In the genomic region with DNA sequence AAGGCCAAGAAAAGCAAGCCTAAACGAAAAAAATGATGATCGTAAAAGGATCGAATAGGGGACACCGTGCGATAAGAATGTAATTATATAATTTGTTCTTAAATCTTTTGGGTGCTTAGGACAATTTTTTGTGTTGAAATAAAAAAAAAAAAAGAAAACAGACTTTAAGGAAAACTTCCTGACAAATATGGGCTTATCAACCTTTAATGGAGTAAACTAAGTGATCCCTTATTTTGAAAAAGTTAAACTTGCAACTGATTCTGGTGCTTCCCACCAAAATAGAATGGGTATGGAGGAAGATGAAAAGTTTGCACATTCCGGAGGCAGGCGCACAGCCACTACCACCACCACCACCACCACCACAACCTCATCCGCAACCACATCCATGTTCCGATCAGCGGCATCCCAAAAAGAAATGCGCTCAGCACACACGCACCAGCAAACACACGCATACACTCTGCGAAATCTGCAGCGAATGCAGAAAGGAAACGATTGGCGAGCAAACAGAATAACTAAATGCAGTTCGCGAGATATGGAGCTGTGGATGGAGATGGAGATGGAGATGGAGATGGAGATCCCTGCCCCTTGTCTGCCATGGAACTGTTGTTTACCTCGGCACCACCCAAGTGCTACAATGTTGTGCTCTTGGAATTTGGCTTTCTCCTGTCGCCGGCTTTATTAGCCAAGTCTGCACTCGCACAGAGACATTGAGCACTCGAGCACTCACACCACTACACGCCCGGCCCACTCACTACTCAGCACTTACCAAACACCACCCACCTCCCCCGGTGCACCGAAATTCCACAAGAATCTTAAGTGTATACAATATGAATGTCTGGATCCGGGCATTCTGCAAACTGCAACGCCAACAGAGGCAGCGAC, we compare ENCODE assay signal across 3 fruit fly cellular contexts.
TF ChIP-seq lines count a peak whose summit lies in the region.

No protein-coding gene starts in this region.

TF ChIP-seq in whole organism, embryonic, 481 proteins besides CTCF, POLR2A, EP300 and RAD21 (continued from another document):
- TF ChIP-seq hb (GFP tag; IDR thresholded peaks at IDR 0.05; lab: Robert Waterston, UW; ENCODE audit: partially characterized antibody) = no peak
- TF ChIP-seq H2.0 (GFP tag; IDR thresholded peaks at IDR 0.05; lab: Robert Waterston, UW) = no peak
- no peak for TF ChIP-seq CG17186 (GFP tag; optimal IDR thresholded peaks at IDR 0.05; lab: Kevin White, UChicago)
- TF ChIP-seq CG10654 (GFP tag; optimal IDR thresholded peaks at IDR 0.05; lab: Kevin White, UChicago) = no peak
- TF ChIP-seq Dref (GFP tag; IDR thresholded peaks at IDR 0.05; lab: Robert Waterston, UW) = no peak
- TF ChIP-seq CG14014 (GFP tag; IDR thresholded peaks at IDR 0.05; lab: Robert Waterston, UW) = no peak
- no peak for TF ChIP-seq CG12744 (GFP tag; optimal IDR thresholded peaks at IDR 0.05; lab: Kevin White, UChicago)
- TF ChIP-seq Mad (GFP tag; optimal IDR thresholded peaks at IDR 0.05; lab: Kevin White, UChicago) = no peak
- no peak for TF ChIP-seq wek (GFP tag; optimal IDR thresholded peaks at IDR 0.05; lab: Kevin White, UChicago)
- TF ChIP-seq btn (GFP tag; optimal IDR thresholded peaks at IDR 0.05; lab: Kevin White, UChicago) = no peak
- TF ChIP-seq corto (GFP tag; optimal IDR thresholded peaks at IDR 0.05; lab: Kevin White, UChicago) = peak; percentile 37
- TF ChIP-seq CG4854 (GFP tag; optimal IDR thresholded peaks at IDR 0.05; lab: Kevin White, UChicago) = no peak
- TF ChIP-seq Drgx (GFP tag; IDR thresholded peaks at IDR 0.05; lab: Robert Waterston, UW) = peak; percentile 27; the same call in 1 of the 2 replicates
- TF ChIP-seq CG34224 (GFP tag; IDR thresholded peaks at IDR 0.05; lab: Robert Waterston, UW; ENCODE audit: partially characterized antibody) = no peak
- TF ChIP-seq Eip74EF (GFP tag; optimal IDR thresholded peaks at IDR 0.05; lab: Kevin White, UChicago) = no peak

TF ChIP-seq in whole organism, prepupa, 60 proteins besides CTCF, POLR2A, EP300 and RAD21 (continued from another document):
- peak; percentile 92 for TF ChIP-seq lz (GFP tag; optimal IDR thresholded peaks at IDR 0.05; lab: Kevin White, UChicago)
- no peak for TF ChIP-seq Hr38 (GFP tag; optimal IDR thresholded peaks at IDR 0.05; lab: Kevin White, UChicago)
- peak; percentile 63 for TF ChIP-seq Eip93F (GFP tag; optimal IDR thresholded peaks at IDR 0.05; lab: Kevin White, UChicago)
- TF ChIP-seq CG9139 (GFP tag; optimal IDR thresholded peaks at IDR 0.05; lab: Kevin White, UChicago) = peak; percentile 76
- peak; percentile 76 for TF ChIP-seq net (GFP tag; optimal IDR thresholded peaks at IDR 0.05; lab: Kevin White, UChicago)
- TF ChIP-seq CG11294 (GFP tag; IDR thresholded peaks at IDR 0.05; lab: Robert Waterston, UW) = no peak
- TF ChIP-seq dac (GFP tag; optimal IDR thresholded peaks at IDR 0.05; lab: Kevin White, UChicago) = no peak
- TF ChIP-seq esn (GFP tag; optimal IDR thresholded peaks at IDR 0.05; lab: Kevin White, UChicago) = peak; percentile 94
- TF ChIP-seq CG3919 (GFP tag; optimal IDR thresholded peaks at IDR 0.05; lab: Kevin White, UChicago) = peak; percentile 90
- peak; percentile 56 for TF ChIP-seq CG16779 (tag; optimal IDR thresholded peaks at IDR 0.05; lab: Kevin White, UChicago)
- TF ChIP-seq spab (GFP tag; optimal IDR thresholded peaks at IDR 0.05; lab: Kevin White, UChicago) = peak; percentile 82
- peak; percentile 76 for TF ChIP-seq CG6163 (GFP tag; IDR thresholded peaks at IDR 0.05; lab: Robert Waterston, UW)
- TF ChIP-seq CG6808 (GFP tag; optimal IDR thresholded peaks at IDR 0.05; lab: Kevin White, UChicago) = peak; percentile 74
- TF ChIP-seq Smox (GFP tag; optimal IDR thresholded peaks at IDR 0.05; lab: Kevin White, UChicago) = peak; percentile 89
- TF ChIP-seq Met (GFP tag; optimal IDR thresholded peaks at IDR 0.05; lab: Kevin White, UChicago) = peak; percentile 94
- peak; percentile 33 for TF ChIP-seq CG6854 (GFP tag; optimal IDR thresholded peaks at IDR 0.05; lab: Kevin White, UChicago)
- peak; percentile 74 for TF ChIP-seq CG10669 (GFP tag; optimal IDR thresholded peaks at IDR 0.05; lab: Kevin White, UChicago)
- TF ChIP-seq CG32006 (GFP tag; optimal IDR thresholded peaks at IDR 0.05; lab: Kevin White, UChicago) = peak; percentile 77
- peak; percentile 74 to 76 for TF ChIP-seq ss (GFP tag; optimal IDR thresholded peaks at IDR 0.05; lab: Kevin White, UChicago)
- peak; percentile 84 for TF ChIP-seq Ets21C (GFP tag; optimal IDR thresholded peaks at IDR 0.05; lab: Kevin White, UChicago)
- peak; percentile 73 for TF ChIP-seq CG11762 (GFP tag; optimal IDR thresholded peaks at IDR 0.05; lab: Kevin White, UChicago; ENCODE audit: insufficient read depth)
- TF ChIP-seq CG15336 (GFP tag; IDR thresholded peaks at IDR 0.05; lab: Robert Waterston, UW) = peak; percentile 68
- peak; percentile 4 for TF ChIP-seq Blimp-1 (GFP tag; optimal IDR thresholded peaks at IDR 0.05; lab: Kevin White, UChicago)
- TF ChIP-seq Sox14 (GFP tag; optimal IDR thresholded peaks at IDR 0.05; lab: Kevin White, UChicago) = peak; percentile 92
- 0 out of 3 replicates have a peak, but pooled peaks have one; percentile 29 for TF ChIP-seq eg (GFP tag; IDR thresholded peaks at IDR 0.05; lab: Robert Waterston, UW)
- peak; percentile 68 for TF ChIP-seq CG7368 (GFP tag; optimal IDR thresholded peaks at IDR 0.05; lab: Kevin White, UChicago)
- TF ChIP-seq CG10631 (GFP tag; optimal IDR thresholded peaks at IDR 0.05; lab: Kevin White, UChicago) = peak; percentile 87
- TF ChIP-seq Hr39 (GFP tag; optimal IDR thresholded peaks at IDR 0.05; lab: Kevin White, UChicago) = peak; percentile 90
- peak; percentile 66 for TF ChIP-seq CG11902 (GFP tag; optimal IDR thresholded peaks at IDR 0.05; lab: Kevin White, UChicago)
- TF ChIP-seq Gug (GFP tag; IDR thresholded peaks at IDR 0.05; lab: Robert Waterston, UW) = peak; percentile 38
- TF ChIP-seq fd85E (GFP tag; optimal IDR thresholded peaks at IDR 0.05; lab: Kevin White, UChicago) = no peak
- peak; percentile 87 for TF ChIP-seq CG6792 (GFP tag; optimal IDR thresholded peaks at IDR 0.05; lab: Kevin White, UChicago)
- peak; percentile 46 for TF ChIP-seq Lpt (GFP tag; optimal IDR thresholded peaks at IDR 0.05; lab: Kevin White, UChicago)
- peak; percentile 81 for TF ChIP-seq CG8632 (GFP tag; optimal IDR thresholded peaks at IDR 0.05; lab: Kevin White, UChicago)
- TF ChIP-seq Ets96B (tag; optimal IDR thresholded peaks at IDR 0.05; lab: Kevin White, UChicago) = peak; percentile 85
- TF ChIP-seq Sox15 (GFP tag; optimal IDR thresholded peaks at IDR 0.05; lab: Kevin White, UChicago) = peak; percentile 76
- peak; percentile 90 for TF ChIP-seq acj6 (GFP tag; optimal IDR thresholded peaks at IDR 0.05; lab: Kevin White, UChicago)
- TF ChIP-seq fkh (GFP tag; optimal IDR thresholded peaks at IDR 0.05; lab: Kevin White, UChicago) = no peak
- peak; percentile 80 for TF ChIP-seq vri (GFP tag; optimal IDR thresholded peaks at IDR 0.05; lab: Kevin White, UChicago)
- TF ChIP-seq svp (GFP tag; lab: Kevin White, UChicago) = peak; percentile 89
- peak; percentile 90 for TF ChIP-seq Sox102F (GFP tag; optimal IDR thresholded peaks at IDR 0.05; lab: Kevin White, UChicago)

TF ChIP-seq in whole organism, wandering third instar larva, 38 proteins besides CTCF, POLR2A, EP300 and RAD21 (continued from another document):
- TF ChIP-seq h (GFP tag; optimal IDR thresholded peaks at IDR 0.05; lab: Kevin White, UChicago) = peak; percentile 92
- TF ChIP-seq GATAd (GFP tag; optimal IDR thresholded peaks at IDR 0.05; lab: Kevin White, UChicago) = no peak
- TF ChIP-seq foxo (GFP tag; optimal IDR thresholded peaks at IDR 0.05; lab: Kevin White, UChicago) = peak in 1 of 2 experiments; percentile 87
- peak; percentile 53 for TF ChIP-seq brk (GFP tag; optimal IDR thresholded peaks at IDR 0.05; lab: Kevin White, UChicago)
- peak; percentile 55 for TF ChIP-seq Vsx2 (GFP tag; optimal IDR thresholded peaks at IDR 0.05; lab: Kevin White, UChicago; ENCODE audit: partially characterized antibody)
- no peak for TF ChIP-seq Abd-B (GFP tag; optimal IDR thresholded peaks at IDR 0.05; lab: Kevin White, UChicago)
- peak; percentile 64 for TF ChIP-seq HLH106 (tag; optimal IDR thresholded peaks at IDR 0.05; lab: Kevin White, UChicago)
- TF ChIP-seq Myc (optimal IDR thresholded peaks at IDR 0.05; lab: Kevin White, UChicago) = no peak
- TF ChIP-seq Hnf4 (GFP tag; optimal IDR thresholded peaks at IDR 0.05; lab: Kevin White, UChicago) = peak; percentile 73
- TF ChIP-seq CG32264 (GFP tag; optimal IDR thresholded peaks at IDR 0.05; lab: Kevin White, UChicago) = peak; percentile 22
- peak; percentile 58 for TF ChIP-seq tai (GFP tag; optimal IDR thresholded peaks at IDR 0.05; lab: Kevin White, UChicago)
- no peak for TF ChIP-seq Rel (GFP tag; optimal IDR thresholded peaks at IDR 0.05; lab: Kevin White, UChicago)
- TF ChIP-seq Rel (tag; optimal IDR thresholded peaks at IDR 0.05; lab: Kevin White, UChicago) = no peak
- no peak for TF ChIP-seq dl (GFP tag; optimal IDR thresholded peaks at IDR 0.05; lab: Kevin White, UChicago; ENCODE audit: insufficient read depth in 1 of 2, partially characterized antibody in 2 of 2)
